Worm (Caenorhabditis elegans) whole organism, L4/young adult: Measurements from ENCODE around the gene srt-27.
A peak's percentile ranks its signal among the peaks of the same experiment; 100 is the strongest.

Source experiments
- W03F9.2 ChIP-seq: fragments of 150-350 bp; optimal IDR thresholded peaks from 2 replicates; lab custom pipeline; 2014; ENCODE audit warnings: missing biosample characterization, missing genetic modification characterization
- dao-5 ChIP-seq: sonication (generic microtip); optimal IDR thresholded peaks from 2 replicates; lab custom pipeline; 2016; ENCODE audit warnings: missing genotype, missing genetic modification characterization, moderate library complexity, missing compliant biosample characterization
- him-1 ChIP-seq: sonication (generic microtip); optimal IDR thresholded peaks from 2 replicates; lab custom pipeline; 2016; ENCODE audit warnings: missing genotype, missing genetic modification reagents, missing genetic modification characterization, missing compliant biosample characterization

The srt-27 gene

DNA sequence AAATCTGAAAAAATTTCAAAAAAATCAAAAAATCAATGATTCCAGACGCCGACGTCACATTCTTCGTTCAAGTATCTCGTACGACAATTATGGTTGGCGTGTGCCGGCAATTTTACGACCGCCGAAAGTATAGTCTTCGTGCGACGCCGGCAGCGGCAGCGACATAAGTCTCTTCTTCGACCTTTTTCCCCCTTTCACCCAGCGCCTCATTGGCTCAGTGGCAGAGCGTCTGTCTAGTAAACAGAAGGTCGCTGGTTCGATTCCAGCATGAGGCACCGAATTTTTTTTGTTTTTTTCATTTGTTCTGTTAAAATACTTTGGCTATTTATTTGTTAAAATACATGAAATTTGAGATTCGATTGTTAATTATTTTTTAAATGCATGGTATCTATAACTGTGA, 46.9 kb downstream of the srt-27 start:
- TF ChIP-seq dao-5 (tag; lab: Kevin White, UChicago) (no peak), W03F9.2 (tag; lab: Kevin White, UChicago) (no peak), him-1 (tag; lab: Kevin White, UChicago) (no peak)

DNA sequence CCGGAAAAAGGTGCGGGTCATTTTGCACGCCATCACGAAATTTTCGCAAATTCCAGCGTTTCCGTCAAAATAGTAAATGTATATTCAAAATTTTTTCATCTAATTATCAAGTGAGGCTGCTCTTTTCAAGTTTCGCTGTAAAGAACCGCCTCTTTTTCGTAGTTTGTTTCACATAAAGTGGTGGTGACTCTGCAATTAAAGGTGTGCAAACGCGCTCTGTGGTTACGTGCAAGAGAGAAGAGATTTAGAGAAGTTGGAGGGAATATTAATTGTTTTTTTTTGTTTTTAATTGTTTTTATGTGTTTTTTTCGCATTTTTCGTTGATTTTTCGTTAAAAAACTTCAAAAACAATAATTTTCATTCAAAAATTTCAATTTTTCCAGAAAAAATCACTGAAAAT, 48.1 kb downstream of the srt-27 start, which contains the start of gene W02G9.3:
W02G9.3 (plus strand) TSS at position 384 of the 400 bp plus-strand sequence.
- TF ChIP-seq him-1 (tag; lab: Kevin White, UChicago) (no peak), W03F9.2 (tag; lab: Kevin White, UChicago) (peak; percentile 81), dao-5 (tag; lab: Kevin White, UChicago) (no peak)

ce11 chrV:2671155-2671554, 49.5 kb downstream of the srt-27 start, which contains the start of gene kel-8:
kel-8 (plus strand) TSS chrV:2671455.
- TF ChIP-seq him-1 (tag; lab: Kevin White, UChicago) (no peak), W03F9.2 (tag; lab: Kevin White, UChicago) (no peak), dao-5 (tag; lab: Kevin White, UChicago) (no peak)
